Fruit fly (Drosophila melanogaster) whole organism, embryonic: ENCODE data around the gene CG13041.

ENCODE experiments used
- Abd-B ChIP-seq: fragments of 200-800 bp; sonication (Bioruptor generic); optimal IDR thresholded peaks from 2 replicates; lab custom pipeline; 2018; ENCODE audit warnings: missing biosample characterization, mild to moderate bottlenecking, missing genetic modification characterization, moderate library complexity
- Asciz ChIP-seq: fragments of 200-800 bp; sonication (Bioruptor generic); optimal IDR thresholded peaks from 2 replicates; lab custom pipeline; 2017; ENCODE audit warnings: missing biosample characterization, mild to moderate bottlenecking, missing genetic modification characterization, missing genetic modification reagents
- CG10209 ChIP-seq: fragments of 200-800 bp; sonication (Bioruptor generic); optimal IDR thresholded peaks from 3 replicates; lab custom pipeline; 2017; ENCODE audit warnings: missing biosample characterization, mild to moderate bottlenecking, missing genetic modification characterization, missing genetic modification reagents
- CG10321 ChIP-seq: fragments of 200-800 bp; sonication (Bioruptor generic); IDR thresholded peaks from 2 replicates; pipeline ENCODE4 v1.3.6; 2022; ENCODE audit warnings: missing biosample characterization, missing genetic modification characterization
- CG12236 ChIP-seq: fragments of 200-800 bp; sonication (Bioruptor generic); optimal IDR thresholded peaks from 2 replicates; lab custom pipeline; 2016; ENCODE audit warnings: missing biosample characterization, missing genetic modification characterization
- CG12391 ChIP-seq: fragments of 200-800 bp; sonication (Bioruptor generic); optimal IDR thresholded peaks from 3 replicates; lab custom pipeline; 2018; ENCODE audit warnings: missing biosample characterization, mild to moderate bottlenecking, missing genetic modification characterization, moderate library complexity
- CG12769 ChIP-seq: fragments of 200-800 bp; sonication (Bioruptor generic); optimal IDR thresholded peaks from 2 replicates; lab custom pipeline; 2019; ENCODE audit warnings: missing biosample characterization, mild to moderate bottlenecking, missing genetic modification characterization, moderate library complexity
- CG14441 ChIP-seq: fragments of 200-800 bp; sonication (Bioruptor generic); IDR thresholded peaks from 2 replicates; pipeline ENCODE4 v1.3.6; 2022; ENCODE audit warnings: missing biosample characterization, missing genetic modification characterization
- CG15269 ChIP-seq: fragments of 200-800 bp; sonication (Bioruptor generic); optimal IDR thresholded peaks from 2 replicates; lab custom pipeline; 2018; ENCODE audit warnings: missing biosample characterization, mild to moderate bottlenecking, missing genetic modification characterization, moderate library complexity
- CG17186 ChIP-seq: fragments of 200-800 bp; sonication (Bioruptor generic); optimal IDR thresholded peaks from 3 replicates; lab custom pipeline; 2017; ENCODE audit warnings: missing biosample characterization, missing genetic modification reagents, missing genetic modification characterization
- CG17359 ChIP-seq: fragments of 200-800 bp; sonication (Bioruptor generic); optimal IDR thresholded peaks from 3 replicates; lab custom pipeline; 2018; ENCODE audit warnings: missing biosample characterization, mild to moderate bottlenecking, missing genetic modification characterization, moderate library complexity
- CG17361 ChIP-seq: fragments of 200-800 bp; sonication (Bioruptor generic); IDR thresholded peaks from 3 replicates; pipeline ENCODE4 v1.3.6; 2022; ENCODE audit warnings: missing biosample characterization, missing genetic modification characterization
- CG17568 ChIP-seq: fragments of 200-800 bp; sonication (Bioruptor generic); optimal IDR thresholded peaks from 2 replicates; lab custom pipeline; 2018; ENCODE audit warnings: missing biosample characterization, mild to moderate bottlenecking, missing genetic modification characterization, moderate library complexity
- CG18764 ChIP-seq: fragments of 200-800 bp; sonication (Bioruptor generic); optimal IDR thresholded peaks from 3 replicates; lab custom pipeline; 2016; ENCODE audit warnings: missing biosample characterization, missing genetic modification characterization
- CG30020 ChIP-seq: fragments of 200-800 bp; optimal IDR thresholded peaks from 2 replicates; lab custom pipeline; 2019; ENCODE audit warnings: missing biosample characterization, mild to moderate bottlenecking, missing genetic modification characterization, moderate library complexity
- CG31224 ChIP-seq: fragments of 200-800 bp; sonication (Bioruptor generic); IDR thresholded peaks from 2 replicates; pipeline ENCODE4 v1.3.6; 2022; ENCODE audit warnings: missing biosample characterization, missing genetic modification characterization
- CG34422 ChIP-seq: fragments of 200-800 bp; sonication (Bioruptor generic); IDR thresholded peaks from 3 replicates; pipeline ENCODE4 v1.3.6; 2022; ENCODE audit warnings: missing biosample characterization, missing genetic modification characterization
- CG3847 ChIP-seq: fragments of 200-800 bp; sonication (Bioruptor generic); IDR thresholded peaks from 2 replicates; pipeline ENCODE4 v1.3.6; 2022; ENCODE audit warnings: missing biosample characterization, missing genetic modification characterization
- CG4707 ChIP-seq: fragments of 200-800 bp; sonication (Bioruptor generic); optimal IDR thresholded peaks from 2 replicates; lab custom pipeline; 2018; ENCODE audit warnings: missing biosample characterization, mild to moderate bottlenecking, missing genetic modification characterization, moderate library complexity
- CG5953 ChIP-seq: fragments of 200-800 bp; sonication (Bioruptor generic); IDR thresholded peaks from 2 replicates; pipeline ENCODE4 v1.3.6; 2022; ENCODE audit warnings: missing biosample characterization, missing genetic modification characterization
- CG6791 ChIP-seq: fragments of 200-800 bp; sonication (Bioruptor generic); IDR thresholded peaks from 3 replicates; pipeline ENCODE4 v1.3.6; 2022; ENCODE audit warnings: missing biosample characterization, missing genetic modification characterization; ENCODE audit not compliant: partially characterized antibody
- Camta ChIP-seq: fragments of 200-800 bp; sonication (Bioruptor generic); optimal IDR thresholded peaks from 2 replicates; lab custom pipeline; 2016; ENCODE audit warnings: missing biosample characterization, missing genetic modification characterization
- Chrac-16 ChIP-seq: fragments of 200-800 bp; sonication (Bioruptor generic); optimal IDR thresholded peaks from 3 replicates; lab custom pipeline; 2016; ENCODE audit warnings: missing biosample characterization, missing genetic modification characterization
- D19A ChIP-seq: fragments of 200-800 bp; optimal IDR thresholded peaks from 3 replicates; lab custom pipeline; 2019; ENCODE audit warnings: missing biosample characterization, mild to moderate bottlenecking, missing genetic modification characterization, moderate library complexity
- Doc2 ChIP-seq: fragments of 200-800 bp; sonication (Bioruptor generic); IDR thresholded peaks from 2 replicates; pipeline ENCODE4 v1.3.6; 2022; ENCODE audit warnings: missing biosample characterization, missing genetic modification characterization
- Dref ChIP-seq: fragments of 200-800 bp; sonication (Bioruptor generic); IDR thresholded peaks from 2 replicates; pipeline ENCODE4 v1.3.6; 2022; ENCODE audit warnings: missing biosample characterization, missing genetic modification characterization
- Ets97D ChIP-seq: fragments of 200-800 bp; sonication (Bioruptor generic); optimal IDR thresholded peaks from 3 replicates; lab custom pipeline; 2016; ENCODE audit warnings: missing biosample characterization, missing genetic modification characterization
- GATAe ChIP-seq: fragments of 200-800 bp; sonication (Bioruptor generic); conservative IDR thresholded peaks from 2 replicates; pipeline ENCODE4 v1.3.6; 2022; ENCODE audit warnings: missing biosample characterization, missing genetic modification characterization
- H2.0 ChIP-seq: fragments of 200-800 bp; sonication (Bioruptor generic); IDR thresholded peaks from 2 replicates; pipeline ENCODE4 v1.3.6; 2022; ENCODE audit warnings: missing biosample characterization, missing genetic modification characterization
- Hsf ChIP-seq: fragments of 200-800 bp; sonication (Bioruptor generic); optimal IDR thresholded peaks from 3 replicates; lab custom pipeline; 2016; ENCODE audit warnings: missing biosample characterization, missing genetic modification characterization
- MBD-R2 ChIP-seq: fragments of 200-800 bp; sonication (Bioruptor generic); IDR thresholded peaks from 2 replicates; pipeline ENCODE4 v1.3.6; 2022; ENCODE audit warnings: missing biosample characterization, missing genetic modification characterization
- Nf-YB ChIP-seq: fragments of 200-800 bp; sonication (Bioruptor generic); optimal IDR thresholded peaks from 3 replicates; lab custom pipeline; 2019; ENCODE audit warnings: missing biosample characterization, mild to moderate bottlenecking, missing genetic modification characterization, moderate library complexity
- Nf-YC ChIP-seq: fragments of 200-800 bp; optimal IDR thresholded peaks from 3 replicates; lab custom pipeline; 2019; ENCODE audit warnings: missing biosample characterization, mild to moderate bottlenecking, missing genetic modification characterization, moderate library complexity
- Oaz ChIP-seq: fragments of 200-800 bp; sonication (Bioruptor generic); IDR thresholded peaks from 2 replicates; pipeline ENCODE4 v1.3.6; 2022; ENCODE audit warnings: missing biosample characterization, missing genetic modification characterization
- PHDP ChIP-seq: fragments of 200-800 bp; sonication (Bioruptor generic); optimal IDR thresholded peaks from 3 replicates; lab custom pipeline; 2018; ENCODE audit warnings: missing biosample characterization, mild to moderate bottlenecking, missing genetic modification characterization, moderate library complexity
- Tbp ChIP-seq: fragments of >200 bp; optimal IDR thresholded peaks from 2 replicates; lab custom pipeline; 2018; ENCODE audit warnings: missing biosample characterization, missing genetic modification characterization
- Xbp1 ChIP-seq: fragments of 200-800 bp; sonication (Bioruptor generic); optimal IDR thresholded peaks from 3 replicates; lab custom pipeline; 2016; ENCODE audit warnings: missing biosample characterization, mild to moderate bottlenecking, missing genetic modification characterization
- cg ChIP-seq: fragments of 200-800 bp; sonication (Bioruptor generic); optimal IDR thresholded peaks from 3 replicates; lab custom pipeline; 2019; ENCODE audit warnings: missing biosample characterization, mild to moderate bottlenecking, missing genetic modification characterization, moderate library complexity
- crol ChIP-seq: fragments of 200-800 bp; sonication (Bioruptor generic); IDR thresholded peaks from 2 replicates; pipeline ENCODE4 v1.3.6; 2022; ENCODE audit warnings: missing biosample characterization, missing genetic modification characterization
- dimm ChIP-seq: fragments of 200-800 bp; sonication (Bioruptor generic); IDR thresholded peaks from 2 replicates; pipeline ENCODE4 v1.3.6; 2022; ENCODE audit warnings: missing biosample characterization, missing genetic modification characterization
- esg ChIP-seq: fragments of 200-800 bp; sonication (Bioruptor generic); conservative IDR thresholded peaks from 2 replicates; pipeline ENCODE4 v1.3.6; 2022; ENCODE audit warnings: missing biosample characterization, missing genetic modification characterization
- fru ChIP-seq: fragments of >200 bp; optimal IDR thresholded peaks from 2 replicates; lab custom pipeline; 2017
- gt ChIP-seq: fragments of 200-800 bp; sonication (Bioruptor generic); IDR thresholded peaks from 2 replicates; pipeline ENCODE4 v1.3.6; 2022; ENCODE audit warnings: missing biosample characterization, missing genetic modification characterization
- kah ChIP-seq: fragments of 200-800 bp; sonication (Bioruptor generic); optimal IDR thresholded peaks from 2 replicates; lab custom pipeline; 2018; ENCODE audit warnings: missing biosample characterization, mild to moderate bottlenecking, missing genetic modification characterization
- nerfin-2 ChIP-seq: fragments of 200-800 bp; sonication (Bioruptor generic); IDR thresholded peaks from 2 replicates; pipeline ENCODE4 v1.3.6; 2022; ENCODE audit warnings: missing biosample characterization, missing genetic modification characterization; ENCODE audit not compliant: partially characterized antibody
- onecut ChIP-seq: fragments of 200-800 bp; sonication (Bioruptor generic); IDR thresholded peaks from 2 replicates; pipeline ENCODE4 v1.3.6; 2022; ENCODE audit warnings: missing biosample characterization, missing genetic modification characterization
- pb ChIP-seq: fragments of 200-800 bp; sonication (Bioruptor generic); optimal IDR thresholded peaks from 3 replicates; lab custom pipeline; 2016; ENCODE audit warnings: missing biosample characterization, missing genetic modification characterization
- pfk ChIP-seq: fragments of 200-800 bp; sonication (Bioruptor generic); optimal IDR thresholded peaks from 2 replicates; lab custom pipeline; 2018; ENCODE audit warnings: missing biosample characterization, mild to moderate bottlenecking, missing genetic modification characterization, moderate library complexity
- pho ChIP-seq: fragments of 200-800 bp; sonication (Bioruptor generic); optimal IDR thresholded peaks from 2 replicates; lab custom pipeline; 2016; ENCODE audit warnings: missing biosample characterization, missing genetic modification characterization
- yki ChIP-seq: fragments of >200 bp; optimal IDR thresholded peaks from 3 replicates; lab custom pipeline; 2018
- z ChIP-seq: fragments of 200-800 bp; sonication (Bioruptor generic); IDR thresholded peaks from 3 replicates; pipeline ENCODE4 v1.3.6; 2022; ENCODE audit warnings: missing biosample characterization, missing genetic modification characterization
- zfh2 ChIP-seq: fragments of 200-800 bp; sonication (Bioruptor generic); optimal IDR thresholded peaks from 2 replicates; lab custom pipeline; 2016; ENCODE audit warnings: missing biosample characterization, missing genetic modification characterization

CG13041 gene

dm6 chr3L:16356171-16356765 lies 36.9 kb upstream of the CG13041 start (continued):
- no peak for TF ChIP-seq CG15269 (tag; lab: Kevin White, UChicago)
- no peak for TF ChIP-seq CG12236 (GFP tag; lab: Kevin White, UChicago)
- TF ChIP-seq yki (lab: Kevin White, UChicago) = no peak
- TF ChIP-seq CG12769 = no peak
- TF ChIP-seq Xbp1 (GFP tag; lab: Kevin White, UChicago) = no peak
- TF ChIP-seq nerfin-2 (GFP tag; lab: Robert Waterston, UW) = no peak
- TF ChIP-seq MBD-R2 (GFP tag; lab: Robert Waterston, UW) = no peak
- TF ChIP-seq CG6791 (GFP tag; lab: Robert Waterston, UW) = no peak
- TF ChIP-seq gt (GFP tag; lab: Robert Waterston, UW) = no peak
- TF ChIP-seq Oaz = no peak
- TF ChIP-seq onecut (GFP tag; lab: Robert Waterston, UW) = no peak
- no peak for TF ChIP-seq D19A (tag; lab: Kevin White, UChicago)
- TF ChIP-seq Nf-YC = no peak
- TF ChIP-seq H2.0 (GFP tag; lab: Robert Waterston, UW) = no peak
- TF ChIP-seq CG17361 (GFP tag; lab: Robert Waterston, UW) = no peak
- TF ChIP-seq CG12391 = no peak
- no peak for TF ChIP-seq Nf-YB
- TF ChIP-seq CG10321 (GFP tag; lab: Robert Waterston, UW) = 0 out of 2 replicates have a peak, but pooled peaks have one; percentile 17
- no peak for TF ChIP-seq crol (GFP tag; lab: Robert Waterston, UW)
- no peak for TF ChIP-seq CG18764
- TF ChIP-seq Camta = no peak
- no peak for TF ChIP-seq Asciz
- TF ChIP-seq CG3847 (GFP tag; lab: Robert Waterston, UW) = no peak
- no peak for TF ChIP-seq CG14441 (GFP tag; lab: Robert Waterston, UW)
- no peak for TF ChIP-seq CG5953 (GFP tag; lab: Robert Waterston, UW)
- TF ChIP-seq CG31224 (GFP tag; lab: Robert Waterston, UW) = peak; percentile 74
- no peak for TF ChIP-seq CG17359 (tag; lab: Kevin White, UChicago)
- TF ChIP-seq pb = no peak
- TF ChIP-seq pfk (GFP tag; lab: Kevin White, UChicago) = no peak
- TF ChIP-seq fru (lab: Kevin White, UChicago) = no peak
- TF ChIP-seq Ets97D = no peak
- TF ChIP-seq cg (GFP tag; lab: Kevin White, UChicago) = no peak
- no peak for TF ChIP-seq Abd-B
- TF ChIP-seq CG10209 = no peak
- TF ChIP-seq GATAe (GFP tag; lab: Robert Waterston, UW) = 0 out of 2 replicates have a peak, but pooled peaks have one; percentile 15
- no peak for TF ChIP-seq zfh2 (GFP tag; lab: Kevin White, UChicago)
- 0 out of 3 replicates have a peak, but pooled peaks have one; percentile 25 for TF ChIP-seq z (GFP tag; lab: Robert Waterston, UW)
- no peak for TF ChIP-seq pho (GFP tag; lab: Kevin White, UChicago)
- no peak for TF ChIP-seq Hsf (GFP tag; lab: Kevin White, UChicago)
- TF ChIP-seq CG17568 (GFP tag; lab: Kevin White, UChicago) = no peak
- TF ChIP-seq CG30020 (tag; lab: Kevin White, UChicago) = no peak
- no peak for TF ChIP-seq esg
- TF ChIP-seq CG4707 (GFP tag; lab: Kevin White, UChicago) = no peak
- TF ChIP-seq Doc2 = no peak
- no peak for TF ChIP-seq Chrac-16 (GFP tag; lab: Kevin White, UChicago)
- no peak for TF ChIP-seq Dref (GFP tag; lab: Robert Waterston, UW)
- no peak for TF ChIP-seq kah (GFP tag; lab: Kevin White, UChicago)
- TF ChIP-seq dimm (GFP tag; lab: Robert Waterston, UW) = no peak
- TF ChIP-seq PHDP (tag; lab: Kevin White, UChicago) = peak; percentile 8
- TF ChIP-seq CG17186 = no peak
- no peak for TF ChIP-seq Tbp
- TF ChIP-seq CG34422 (GFP tag; lab: Robert Waterston, UW) = no peak
